Worm (Caenorhabditis elegans): ENCODE data around the gene php-3.

The php-3 gene

DNA sequence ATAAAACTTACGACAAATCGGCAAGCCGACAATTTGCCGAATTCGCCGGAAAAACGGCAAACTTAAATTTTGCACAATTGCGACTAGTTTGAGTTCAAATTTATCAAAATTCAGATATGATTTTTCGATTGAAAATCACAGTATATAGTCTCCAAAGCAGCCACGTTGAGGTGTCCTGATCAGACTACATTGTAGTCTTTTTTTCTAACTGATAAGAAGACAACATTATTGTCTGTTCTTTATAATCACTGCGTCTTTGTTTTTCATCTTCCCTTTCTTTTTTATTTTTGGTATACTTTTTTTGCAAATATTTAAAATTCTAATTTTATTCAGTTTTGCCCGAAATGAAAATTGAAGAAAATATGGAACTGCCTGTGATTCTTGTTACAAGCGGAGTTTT is 30.1 kb upstream of the php-3 start, which contains the start of the genes cest-12 and lonp-2:
TSS of gene cest-12 (minus strand) at position 101 of the 400 bp plus-strand sequence.
TSS of gene lonp-2 (plus strand) at position 334 of the 400 bp plus-strand sequence.
- TF ChIP-seq fos-1 (tag; optimal IDR thresholded peaks at IDR 0.05) (peak; percentile 10), gmeb-1 (tag; optimal IDR thresholded peaks at IDR 0.05) (no peak)

DNA sequence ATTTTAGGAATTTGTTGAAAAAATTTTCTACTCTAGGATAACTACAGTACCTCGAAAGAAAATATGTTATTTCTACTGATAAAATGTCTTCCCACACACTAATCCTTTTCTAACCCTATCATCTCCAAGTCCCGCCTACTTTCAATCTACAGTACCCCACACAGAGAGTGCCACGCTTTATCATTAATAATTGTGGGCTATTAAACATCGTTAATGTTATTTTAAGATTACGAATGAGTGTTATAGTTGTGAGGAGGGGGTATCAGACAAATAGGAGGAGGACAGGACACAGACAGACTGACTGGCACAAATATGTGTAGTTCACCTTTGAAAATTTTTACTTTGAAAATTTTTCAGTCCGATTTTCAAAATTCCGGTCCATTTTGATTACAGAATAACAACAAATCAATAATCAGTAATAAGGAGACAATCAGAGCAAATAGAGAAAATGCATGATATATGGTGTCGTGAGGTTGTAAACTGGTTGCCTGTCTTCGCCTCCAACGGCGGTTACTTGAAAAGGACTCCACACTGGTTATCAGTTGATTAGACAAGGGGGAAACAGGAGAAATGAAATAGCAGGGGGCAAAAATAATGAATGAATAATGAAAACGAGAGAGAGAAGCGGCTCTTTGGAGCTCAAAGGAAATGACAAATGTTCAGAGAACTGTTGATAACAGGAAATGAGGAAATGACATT is 17.0 kb upstream of the php-3 start:
- TF ChIP-seq egl-27 (tag; optimal IDR thresholded peaks at IDR 0.05) (no peak), fos-1 (tag; optimal IDR thresholded peaks at IDR 0.05) (peak; percentile 36), lsy-2 (tag; optimal IDR thresholded peaks at IDR 0.05) (peak in 1 of 2 experiments; percentile 20)

ce11 chrIII:12092595-12092994 is 15.2 kb upstream of the php-3 start:
- TF ChIP-seq alr-1 (tag; optimal IDR thresholded peaks at IDR 0.05), result no peak
- TF ChIP-seq R02D3.7 (tag; optimal IDR thresholded peaks at IDR 0.05), result no peak
- no peak for TF ChIP-seq zag-1 (tag; optimal IDR thresholded peaks at IDR 0.05)
- TF ChIP-seq ztf-1 (GFP tag; conservative IDR thresholded peaks at IDR 0.05), result no peak
- TF ChIP-seq unc-62 (GFP tag; optimal IDR thresholded peaks at IDR 0.05), result no peak
- no peak for TF ChIP-seq mab-5 (tag; optimal IDR thresholded peaks at IDR 0.05)
- no peak for TF ChIP-seq C34F6.9 (tag; optimal IDR thresholded peaks at IDR 0.05)
- no peak for TF ChIP-seq nhr-11 (tag; optimal IDR thresholded peaks at IDR 0.05)
- TF ChIP-seq peb-1 (tag; optimal IDR thresholded peaks at IDR 0.05), result no peak
- TF ChIP-seq lin-13 (GFP tag; optimal IDR thresholded peaks at IDR 0.05), result no peak
- TF ChIP-seq egl-27 (tag; optimal IDR thresholded peaks at IDR 0.05), result no peak
- TF ChIP-seq ceh-82 (tag; optimal IDR thresholded peaks at IDR 0.05), result no peak
- no peak for TF ChIP-seq nhr-6 (tag; optimal IDR thresholded peaks at IDR 0.05)
- no peak for TF ChIP-seq nhr-77 (tag; optimal IDR thresholded peaks at IDR 0.05)
- no peak for TF ChIP-seq lsy-2 (tag; optimal IDR thresholded peaks at IDR 0.05)
- no peak for TF ChIP-seq aly-2 (tag; optimal IDR thresholded peaks at IDR 0.05)
- TF ChIP-seq ama-1 (optimal IDR thresholded peaks at IDR 0.05), result no peak
- no peak for TF ChIP-seq ceh-16 (tag; optimal IDR thresholded peaks at IDR 0.05)
- TF ChIP-seq nhr-21 (tag; optimal IDR thresholded peaks at IDR 0.05), result no peak

ce11 chrIII:12087564-12087963 is 10.2 kb upstream of the php-3 start:
- TF ChIP-seq nhr-10 (tag; optimal IDR thresholded peaks at IDR 0.05), result no peak
- no peak for TF ChIP-seq egl-27 (tag; optimal IDR thresholded peaks at IDR 0.05)
- no peak for TF ChIP-seq lin-13 (GFP tag; optimal IDR thresholded peaks at IDR 0.05)
- TF ChIP-seq nhr-6 (tag; optimal IDR thresholded peaks at IDR 0.05), result no peak
- TF ChIP-seq sem-4 (tag; optimal IDR thresholded peaks at IDR 0.05), result no peak
- no peak for TF ChIP-seq elt-3 (tag; optimal IDR thresholded peaks at IDR 0.05)
- no peak for TF ChIP-seq fos-1 (tag; optimal IDR thresholded peaks at IDR 0.05)
- no peak for TF ChIP-seq nhr-237 (tag; optimal IDR thresholded peaks at IDR 0.05)
- no peak for TF ChIP-seq ceh-82 (tag; optimal IDR thresholded peaks at IDR 0.05)
- no peak for TF ChIP-seq unc-62 (GFP tag; optimal IDR thresholded peaks at IDR 0.05)
- no peak for TF ChIP-seq mab-5 (tag; optimal IDR thresholded peaks at IDR 0.05)
- no peak for TF ChIP-seq sma-3 (GFP tag; optimal IDR thresholded peaks at IDR 0.05)
- no peak for TF ChIP-seq lin-39 (tag; optimal IDR thresholded peaks at IDR 0.05)
- TF ChIP-seq F13H6.1 (tag; optimal IDR thresholded peaks at IDR 0.05), result no peak
- no peak for TF ChIP-seq crh-2 (tag; optimal IDR thresholded peaks at IDR 0.05)
- TF ChIP-seq nhr-77 (tag; optimal IDR thresholded peaks at IDR 0.05), result no peak

DNA sequence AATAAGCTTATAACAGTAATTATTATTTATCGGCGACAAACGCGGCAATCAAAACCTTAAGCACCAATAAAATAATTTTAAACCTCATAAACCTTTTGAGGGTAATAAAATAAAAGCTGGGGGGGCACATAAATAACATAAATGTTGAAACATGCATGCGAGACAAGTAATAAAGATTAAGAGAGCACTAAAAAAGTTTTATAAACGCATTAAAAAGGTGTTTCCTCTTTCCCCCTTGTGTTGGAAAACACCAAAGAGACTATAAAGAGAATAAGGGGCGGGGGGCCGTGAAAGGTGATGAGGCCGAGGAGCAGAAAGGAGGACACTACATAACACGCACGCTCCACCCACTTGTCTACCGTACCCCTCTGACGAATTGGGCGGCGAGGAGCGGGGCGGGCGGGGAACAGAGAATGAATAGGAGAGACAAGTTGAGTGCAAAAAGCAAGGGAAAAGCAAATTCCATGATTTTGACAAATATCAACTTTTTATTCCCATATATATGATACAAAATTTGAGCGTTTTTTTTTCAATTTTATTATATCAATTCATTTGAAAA is 7.5 kb upstream of the php-3 start:
- TF ChIP-seq F13H6.1 (tag; optimal IDR thresholded peaks at IDR 0.05), result peak; percentile 15
- TF ChIP-seq sma-9 (GFP tag; optimal IDR thresholded peaks at IDR 0.05), result peak; percentile 7
- TF ChIP-seq sma-9 (tag; optimal IDR thresholded peaks at IDR 0.05), result no peak
- no peak for TF ChIP-seq crh-2 (tag; optimal IDR thresholded peaks at IDR 0.05)
- peak in 1 of 2 experiments; percentile 69 for TF ChIP-seq lsy-2 (tag; optimal IDR thresholded peaks at IDR 0.05)
- peak; percentile 3 for TF ChIP-seq sem-4 (tag; optimal IDR thresholded peaks at IDR 0.05)

ce11 chrIII:12084216-12084615 is 6.9 kb upstream of the php-3 start, which contains the start of gene nob-1:
TSS of gene nob-1 (minus strand) at chrIII:12084316.
- no peak for TF ChIP-seq nhr-25 (tag; optimal IDR thresholded peaks at IDR 0.05)
- no peak for TF ChIP-seq F13H6.1 (tag; optimal IDR thresholded peaks at IDR 0.05)
- no peak for TF ChIP-seq crh-2 (tag; optimal IDR thresholded peaks at IDR 0.05)
- no peak for TF ChIP-seq sma-3 (GFP tag; optimal IDR thresholded peaks at IDR 0.05)
- no peak for TF ChIP-seq mab-5 (tag; optimal IDR thresholded peaks at IDR 0.05)
- TF ChIP-seq ztf-1 (GFP tag; conservative IDR thresholded peaks at IDR 0.05), result no peak
- TF ChIP-seq lin-39 (tag; optimal IDR thresholded peaks at IDR 0.05), result no peak
- no peak for TF ChIP-seq ZK546.5 (tag; optimal IDR thresholded peaks at IDR 0.05)
- no peak for TF ChIP-seq mbf-1 (tag; optimal IDR thresholded peaks at IDR 0.05)
- TF ChIP-seq nhr-237 (tag; optimal IDR thresholded peaks at IDR 0.05), result no peak
- no peak for TF ChIP-seq peb-1 (tag; optimal IDR thresholded peaks at IDR 0.05)
- TF ChIP-seq nhr-6 (tag; optimal IDR thresholded peaks at IDR 0.05), result no peak
- no peak for TF ChIP-seq ztf-4 (tag; optimal IDR thresholded peaks at IDR 0.05)

Data from whole organism, L2 larva.